Worm (Caenorhabditis elegans) whole organism, L4 larva: ENCODE measurements around the gene F22F7.4.

Experiments
- F10B5.3 ChIP-seq: sonication (generic microtip); optimal IDR thresholded peaks from 2 replicates; lab custom pipeline; 2016; ENCODE audit warnings: mild to moderate bottlenecking, missing genetic modification characterization, missing compliant biosample characterization
- F44E2.7 ChIP-seq: fragments of 200-800 bp; sonication (Bioruptor generic); IDR thresholded peaks from 2 replicates; pipeline ENCODE4 v2.1.2; 2022; ENCODE audit warnings: missing genetic modification characterization, missing compliant biosample characterization
- F49E8.2 ChIP-seq: sonication (generic microtip); optimal IDR thresholded peaks from 2 replicates; lab custom pipeline; 2016; ENCODE audit warnings: missing compliant biosample characterization, mild to moderate bottlenecking, missing genetic modification characterization, borderline replicate concordance
- T26A8.4 ChIP-seq: fragments of 200-800 bp; sonication (Bioruptor generic); IDR thresholded peaks from 2 replicates; pipeline ENCODE4 v1.3.6; 2022; ENCODE audit warnings: missing genetic modification characterization, missing compliant biosample characterization
- Y105C5A.15 ChIP-seq: fragments of 200-800 bp; sonication (Bioruptor generic); IDR thresholded peaks from 2 replicates; pipeline ENCODE4 v1.3.6; 2022; ENCODE audit warnings: missing genetic modification characterization, missing compliant biosample characterization
- Y48G9A.11 ChIP-seq: fragments of 200-800 bp; sonication (Bioruptor generic); IDR thresholded peaks from 2 replicates; pipeline ENCODE4 v1.3.6; 2022; ENCODE audit warnings: missing genetic modification reagents, missing genetic modification characterization, missing compliant biosample characterization
- ZK337.2 ChIP-seq: fragments of 200-800 bp; sonication (Bioruptor generic); IDR thresholded peaks from 2 replicates; pipeline ENCODE4 v1.3.6; 2022; ENCODE audit warnings: missing genetic modification reagents, missing genetic modification characterization, missing compliant biosample characterization
- aha-1 ChIP-seq: fragments of 150-350 bp; peaks from one replicate; lab custom pipeline; 2014; ENCODE audit warnings: missing biosample characterization, missing genetic modification characterization
- ceh-44 ChIP-seq: fragments of 200-800 bp; sonication (Bioruptor generic); IDR thresholded peaks from 2 replicates; pipeline ENCODE4 v1.3.6; 2022; ENCODE audit warnings: missing genetic modification reagents, missing genetic modification characterization, missing compliant biosample characterization
- ceh-62 ChIP-seq: sonication (generic microtip); optimal IDR thresholded peaks from 2 replicates; lab custom pipeline; 2017; ENCODE audit warnings: missing biosample characterization, missing genetic modification characterization
- ceh-82 ChIP-seq: sonication (generic microtip); optimal IDR thresholded peaks from 2 replicates; lab custom pipeline; 2017; ENCODE audit warnings: missing biosample characterization, missing genetic modification characterization
- ces-1 ChIP-seq: fragments of 150-350 bp; sonication (generic microtip); optimal IDR thresholded peaks from 4 replicates; lab custom pipeline; 2014; ENCODE audit warnings: missing biosample characterization, missing genetic modification reagents, missing genetic modification characterization
- dmd-9 ChIP-seq: fragments of 200-800 bp; sonication (Bioruptor generic); IDR thresholded peaks from 2 replicates; pipeline ENCODE4 v1.3.6; 2022; ENCODE audit warnings: missing genetic modification reagents, missing genetic modification characterization, missing compliant biosample characterization
- egl-43 ChIP-seq: fragments of 200-800 bp; sonication (Bioruptor generic); IDR thresholded peaks from 2 replicates; pipeline ENCODE4 v1.3.6; 2022; ENCODE audit warnings: missing genetic modification reagents, missing genetic modification characterization, missing compliant biosample characterization
- fkh-10 ChIP-seq: fragments of 150-350 bp; optimal IDR thresholded peaks from 2 replicates; lab custom pipeline; 2014; ENCODE audit warnings: missing biosample characterization, missing genetic modification reagents, missing genetic modification characterization
- gei-8 ChIP-seq: fragments of 200-800 bp; sonication (Bioruptor generic); optimal IDR thresholded peaks from 2 replicates; lab custom pipeline; 2018; ENCODE audit warnings: mild to moderate bottlenecking, missing genetic modification characterization, missing compliant biosample characterization
- hlh-11 ChIP-seq: fragments of 200-800 bp; sonication (Bioruptor generic); optimal IDR thresholded peaks from 2 replicates; lab custom pipeline; 2018; ENCODE audit warnings: mild to moderate bottlenecking, missing genetic modification characterization, missing compliant biosample characterization
- lin-38 ChIP-seq: fragments of 200-800 bp; sonication (Bioruptor generic); IDR thresholded peaks from 2 replicates; pipeline ENCODE4 v1.3.6; 2022; ENCODE audit warnings: missing genetic modification reagents, missing genetic modification characterization, missing compliant biosample characterization
- mep-1 ChIP-seq: fragments of 150-350 bp; sonication (generic microtip); optimal IDR thresholded peaks from 3 replicates; lab custom pipeline; 2014; ENCODE audit warnings: missing biosample characterization, missing genetic modification characterization
- nhr-111 ChIP-seq: fragments of 200-800 bp; sonication (Bioruptor generic); optimal IDR thresholded peaks from 2 replicates; lab custom pipeline; 2018; ENCODE audit warnings: mild to moderate bottlenecking, missing genetic modification characterization, missing compliant biosample characterization
- nhr-41 ChIP-seq: fragments of 200-800 bp; sonication (Bioruptor generic); IDR thresholded peaks from 2 replicates; pipeline ENCODE4 v1.3.6; 2022; ENCODE audit warnings: missing genetic modification reagents, missing genetic modification characterization, missing compliant biosample characterization
- nhr-42 ChIP-seq: fragments of 200-800 bp; sonication (Bioruptor generic); IDR thresholded peaks from 2 replicates; pipeline ENCODE4 v1.3.6; 2022; ENCODE audit warnings: missing genetic modification characterization, missing compliant biosample characterization
- nhr-6 ChIP-seq: fragments of 150-350 bp; optimal IDR thresholded peaks from 2 replicates; lab custom pipeline; 2014; ENCODE audit warnings: missing biosample characterization, missing genetic modification characterization
- set-16 ChIP-seq: fragments of 200-800 bp; sonication (Bioruptor generic); IDR thresholded peaks from 2 replicates; pipeline ENCODE4 v1.3.6; 2022; ENCODE audit warnings: missing genetic modification reagents, missing genetic modification characterization, missing compliant biosample characterization
- snpc-1.2 ChIP-seq: fragments of 200-800 bp; sonication (Bioruptor generic); IDR thresholded peaks from 2 replicates; pipeline ENCODE4 v1.3.6; 2022; ENCODE audit warnings: missing genetic modification reagents, missing genetic modification characterization, missing compliant biosample characterization
- spr-3 ChIP-seq: fragments of 200-800 bp; sonication (Bioruptor generic); optimal IDR thresholded peaks from 2 replicates; lab custom pipeline; 2018; ENCODE audit warnings: mild to moderate bottlenecking, missing genetic modification characterization, missing compliant biosample characterization
- unc-39 ChIP-seq: sonication (generic microtip); optimal IDR thresholded peaks from 2 replicates; lab custom pipeline; 2017; ENCODE audit warnings: missing biosample characterization, missing genetic modification characterization
- unc-62 ChIP-seq, 3 experiments: fragments of 150-350 bp in 1 of 3; sonication (generic microtip); optimal IDR thresholded peaks in 2 of 3; peaks in 1 of 3; 1 replicate in 1 of 3; 2 replicates in 2 of 3; lab custom pipeline; 2014 to 2017; ENCODE audit warnings: missing biosample characterization in 3 of 3, missing genetic modification characterization in 3 of 3, missing genetic modification reagents in 3 of 3, missing genotype in 1 of 3
- vab-7 ChIP-seq: fragments of 200-800 bp; sonication (Bioruptor generic); IDR thresholded peaks from 2 replicates; pipeline ENCODE4 v1.3.6; 2022; ENCODE audit warnings: missing genetic modification reagents, missing genetic modification characterization, missing compliant biosample characterization
- ztf-11 ChIP-seq: fragments of 150-350 bp; optimal IDR thresholded peaks from 2 replicates; lab custom pipeline; 2014; ENCODE audit warnings: missing biosample characterization, missing genetic modification characterization
- ztf-7 ChIP-seq: fragments of 150-350 bp; optimal IDR thresholded peaks from 2 replicates; lab custom pipeline; 2014; ENCODE audit warnings: missing biosample characterization, missing genetic modification characterization

The F22F7.4 gene

DNA sequence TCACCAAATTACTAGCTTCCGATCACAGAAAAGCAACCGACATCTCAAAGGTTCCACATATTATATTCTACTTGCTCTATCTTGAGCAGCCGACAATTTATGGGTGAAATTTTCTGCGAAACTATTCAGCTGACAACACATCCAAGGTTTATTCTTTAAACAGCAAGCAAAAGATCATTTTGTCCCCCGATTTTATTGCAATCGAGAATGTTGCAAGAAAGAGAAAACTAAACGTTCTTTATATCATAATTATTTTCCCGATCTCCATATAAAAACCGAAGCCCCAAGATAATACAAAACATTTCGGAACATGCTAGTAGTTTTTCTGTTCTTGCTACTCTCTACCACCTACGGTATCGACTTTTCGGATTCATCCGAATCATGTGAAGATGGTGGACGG lies 10.1 kb downstream of the F22F7.4 start, which contains the start of gene clec-207:
TSS of gene clec-207 (plus strand) at position 301 of the 400 bp plus-strand sequence.
- TF ChIP-seq vab-7 (GFP tag; lab: Robert Waterston, UW) (no peak), T26A8.4 (GFP tag; lab: Robert Waterston, UW) (no peak), mep-1 (tag; lab: Kevin White, UChicago) (no peak), dmd-9 (GFP tag; lab: Robert Waterston, UW) (no peak), F44E2.7 (GFP tag; lab: Robert Waterston, UW) (no peak), unc-39 (tag; lab: Kevin White, UChicago) (no peak), spr-3 (no peak), ceh-82 (tag; lab: Kevin White, UChicago) (no peak)

DNA sequence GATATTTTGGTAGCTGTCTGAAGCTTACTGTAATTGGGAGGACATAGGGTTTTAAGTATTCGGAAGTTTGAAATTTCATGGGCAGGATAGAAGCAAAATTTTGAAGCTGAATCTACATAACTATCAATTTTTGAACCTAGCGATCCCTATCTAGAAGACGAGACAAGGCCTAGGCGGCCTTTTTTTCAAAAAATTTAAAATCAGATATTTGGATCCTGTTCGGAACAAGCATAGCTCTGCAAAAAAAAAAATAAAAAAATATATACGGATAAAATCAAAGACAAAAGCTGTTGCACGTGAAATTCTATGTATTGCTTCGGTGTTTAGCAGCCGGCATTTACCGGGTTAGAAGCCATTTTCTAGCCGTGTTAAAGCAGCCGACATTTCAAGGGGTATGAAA lies 10.7 kb downstream of the F22F7.4 start, which contains the start of gene F36F12.2:
TSS of gene F36F12.2 (minus strand) at position 101 of the 400 bp plus-strand sequence.
- no peak for TF ChIP-seq nhr-41 (GFP tag; lab: Robert Waterston, UW)
- no peak for TF ChIP-seq nhr-42 (GFP tag; lab: Robert Waterston, UW)
- no peak for TF ChIP-seq ZK337.2 (GFP tag; lab: Robert Waterston, UW)
- no peak for TF ChIP-seq nhr-111 (GFP tag; lab: Kevin White, UChicago)
- no peak for TF ChIP-seq F10B5.3 (tag; lab: Kevin White, UChicago)
- no peak for TF ChIP-seq fkh-10 (GFP tag; lab: Kevin White, UChicago)
- TF ChIP-seq Y105C5A.15 (GFP tag; lab: Robert Waterston, UW) = no peak
- TF ChIP-seq hlh-11 = no peak
- TF ChIP-seq gei-8 (GFP tag; lab: Kevin White, UChicago) = no peak
- no peak for TF ChIP-seq ztf-7 (tag; lab: Kevin White, UChicago)
- no peak for TF ChIP-seq unc-62 (GFP tag; optimal IDR thresholded peaks at IDR 0.05 in 1 of 2; lab: Kevin White, UChicago)
- no peak for TF ChIP-seq unc-62 (tag; optimal IDR thresholded peaks at IDR 0.05; lab: Kevin White, UChicago)
- TF ChIP-seq ceh-82 (tag; lab: Kevin White, UChicago) = no peak
- TF ChIP-seq ces-1 (GFP tag; lab: Kevin White, UChicago) = no peak
- no peak for TF ChIP-seq ceh-44
- TF ChIP-seq set-16 (GFP tag; lab: Robert Waterston, UW) = no peak
- TF ChIP-seq ceh-62 = no peak

DNA sequence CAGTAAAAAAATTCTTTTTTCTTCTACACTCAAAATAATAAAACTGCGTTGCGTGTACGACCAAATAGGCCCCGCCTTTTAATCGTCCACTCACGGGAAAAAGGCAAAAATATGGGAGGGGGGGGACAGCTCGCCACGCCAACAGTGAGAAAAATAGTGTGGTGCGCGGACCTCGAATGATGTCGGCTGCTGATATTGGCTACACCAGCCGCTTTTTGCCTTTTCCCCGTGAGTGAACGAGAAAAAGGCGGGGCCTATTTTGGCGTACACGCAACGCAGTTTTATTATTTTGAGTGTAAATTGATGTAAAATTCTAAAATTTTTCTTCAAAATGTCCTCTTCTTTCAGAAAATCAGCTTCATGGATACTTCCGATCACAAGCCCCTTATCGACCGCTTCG lies 15.6 kb downstream of the F22F7.4 start, which contains the start of gene ztf-28:
TSS of gene ztf-28 (plus strand) at position 349 of the 400 bp plus-strand sequence.
- TF ChIP-seq Y48G9A.11 = peak; percentile 48; the same call in 1 of the 2 replicates
- TF ChIP-seq lin-38 = 0 out of 2 replicates have a peak, but pooled peaks have one; percentile 8
- TF ChIP-seq aha-1 (tag; lab: Kevin White, UChicago) = peak; percentile 69

DNA sequence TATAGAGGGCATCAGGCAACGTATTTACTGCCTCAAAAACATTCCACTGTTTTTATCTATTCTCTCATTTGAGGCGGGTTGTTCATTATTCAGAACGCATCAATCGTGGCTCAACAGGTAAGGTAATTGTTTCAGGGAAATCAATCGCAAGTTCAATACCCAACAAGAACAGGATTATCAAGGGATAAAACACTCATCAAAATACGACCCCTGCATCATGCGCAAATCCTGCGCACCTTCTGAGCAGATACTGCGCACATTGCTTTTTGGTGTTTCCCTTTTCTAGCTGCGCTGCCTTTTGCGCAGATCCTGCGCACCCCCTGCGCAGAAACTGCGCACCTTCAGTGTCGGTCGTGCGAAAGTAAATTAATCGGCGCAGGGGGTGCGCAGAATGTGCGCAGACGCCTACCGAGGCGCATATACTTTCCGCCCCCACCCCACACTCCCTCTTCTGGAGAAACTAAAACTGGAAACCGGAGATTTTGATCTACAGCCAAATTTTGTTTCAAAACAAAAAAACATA lies 20.1 kb downstream of the F22F7.4 start, which contains the start of gene F36F12.3:
TSS of gene F36F12.3 (plus strand) at position 51 of the 523 bp plus-strand sequence.
- peak; percentile 78 for TF ChIP-seq set-16 (GFP tag; lab: Robert Waterston, UW)
- TF ChIP-seq F44E2.7 (GFP tag; lab: Robert Waterston, UW) = 0 out of 2 replicates have a peak, but pooled peaks have one; percentile 33
- TF ChIP-seq egl-43 (GFP tag; lab: Robert Waterston, UW) = peak; percentile 65; the same call in 1 of the 2 replicates

DNA sequence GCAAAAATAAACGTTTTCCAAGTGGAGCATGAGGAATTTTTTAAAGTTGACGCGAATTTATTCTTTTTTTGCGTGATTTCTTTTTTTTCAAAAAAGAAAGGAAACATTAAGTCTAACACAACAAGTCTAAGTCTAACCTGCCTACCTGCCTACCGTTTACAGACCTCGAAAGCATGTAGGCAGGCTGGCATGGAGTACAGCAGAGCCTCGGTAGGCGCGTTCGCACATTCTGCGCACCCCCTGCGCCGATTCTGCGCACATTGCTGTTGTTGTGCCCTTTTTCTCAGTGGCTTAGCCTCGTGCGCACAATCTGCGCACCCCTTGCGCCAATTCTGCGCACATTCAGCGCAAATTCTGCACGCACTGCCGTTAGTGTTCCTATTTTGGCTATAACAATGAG lies 22.0 kb downstream of the F22F7.4 start:
- TF ChIP-seq nhr-6 (tag; lab: Kevin White, UChicago) (no peak), F49E8.2 (no peak), ztf-11 (tag; lab: Kevin White, UChicago) (no peak), set-16 (GFP tag; lab: Robert Waterston, UW) (peak; percentile 48; the same call in 1 of the 2 replicates), snpc-1.2 (GFP tag; lab: Robert Waterston, UW) (no peak), aha-1 (tag; lab: Kevin White, UChicago) (peak; percentile 93)
